Fruit fly (Drosophila melanogaster) whole organism, embryonic: Measurements from ENCODE around the gene CG33127.

Experiments
- Awh ChIP-seq: fragments of 200-800 bp; sonication (Bioruptor generic); IDR thresholded peaks from 2 replicates; pipeline ENCODE4, ENCODE4 v1.3.6; 2022; ENCODE audit warnings: missing biosample characterization, missing genetic modification characterization
- Bteb2 ChIP-seq: fragments of 200-800 bp; sonication (Bioruptor generic); optimal IDR thresholded peaks from 2 replicates; lab custom pipeline; 2016; ENCODE audit warnings: missing biosample characterization, missing genetic modification characterization
- CG10267 ChIP-seq: fragments of 200-800 bp; sonication (Bioruptor generic); optimal IDR thresholded peaks from 2 replicates; lab custom pipeline; 2018; ENCODE audit warnings: missing biosample characterization, mild to moderate bottlenecking, missing genetic modification characterization, moderate library complexity
- CG10959 ChIP-seq: fragments of 200-800 bp; sonication (Bioruptor generic); IDR thresholded peaks from 2 replicates; pipeline ENCODE4 v1.3.6; 2022; ENCODE audit warnings: missing biosample characterization, missing genetic modification characterization
- CG11085 ChIP-seq: fragments of 200-800 bp; sonication (Bioruptor generic); IDR thresholded peaks from 2 replicates; pipeline ENCODE4 v1.3.6; 2022; ENCODE audit warnings: missing biosample characterization, missing genetic modification characterization
- CG11093 ChIP-seq: fragments of 200-800 bp; sonication (Bioruptor generic); IDR thresholded peaks from 3 replicates; pipeline ENCODE4 v1.3.6; 2022; ENCODE audit warnings: missing biosample characterization, missing genetic modification characterization
- CG11398 ChIP-seq: fragments of 200-800 bp; sonication (Bioruptor generic); optimal IDR thresholded peaks from 2 replicates; lab custom pipeline; 2016; ENCODE audit warnings: missing biosample characterization, missing genetic modification characterization
- CG11696 ChIP-seq: fragments of 200-800 bp; sonication (Bioruptor generic); IDR thresholded peaks from 2 replicates; pipeline ENCODE4 v1.3.6; 2022; ENCODE audit warnings: missing biosample characterization, missing genetic modification characterization
- CG13123 ChIP-seq: fragments of 200-800 bp; sonication (Bioruptor generic); optimal IDR thresholded peaks from 2 replicates; lab custom pipeline; 2016; ENCODE audit warnings: missing biosample characterization, missing genetic modification characterization
- CG14860 ChIP-seq: fragments of 200-800 bp; sonication (Bioruptor generic); IDR thresholded peaks from 3 replicates; pipeline ENCODE4 v1.3.6; 2022; ENCODE audit warnings: missing biosample characterization, missing genetic modification characterization; ENCODE audit not compliant: partially characterized antibody
- CG17359 ChIP-seq: fragments of 200-800 bp; sonication (Bioruptor generic); optimal IDR thresholded peaks from 3 replicates; lab custom pipeline; 2018; ENCODE audit warnings: missing biosample characterization, mild to moderate bottlenecking, missing genetic modification characterization, moderate library complexity
- CG17568 ChIP-seq: fragments of 200-800 bp; sonication (Bioruptor generic); optimal IDR thresholded peaks from 2 replicates; lab custom pipeline; 2018; ENCODE audit warnings: missing biosample characterization, mild to moderate bottlenecking, missing genetic modification characterization, moderate library complexity
- CG18476 ChIP-seq: fragments of 200-800 bp; sonication (Bioruptor generic); optimal IDR thresholded peaks from 2 replicates; lab custom pipeline; 2016; ENCODE audit warnings: missing biosample characterization, mild to moderate bottlenecking, missing genetic modification characterization
- CG18599 ChIP-seq: fragments of 200-800 bp; sonication (Bioruptor generic); optimal IDR thresholded peaks from 3 replicates; lab custom pipeline; 2017; ENCODE audit warnings: missing biosample characterization, missing genetic modification characterization, mild to moderate bottlenecking, moderate library complexity, missing genetic modification reagents
- CG30020 ChIP-seq: fragments of 200-800 bp; optimal IDR thresholded peaks from 2 replicates; lab custom pipeline; 2019; ENCODE audit warnings: missing biosample characterization, mild to moderate bottlenecking, missing genetic modification characterization, moderate library complexity
- CG33213 ChIP-seq: fragments of 200-800 bp; sonication (Bioruptor generic); optimal IDR thresholded peaks from 3 replicates; lab custom pipeline; 2016; ENCODE audit warnings: missing biosample characterization, missing genetic modification characterization
- CG3838 ChIP-seq: fragments of 200-800 bp; sonication (Bioruptor generic); optimal IDR thresholded peaks from 3 replicates; lab custom pipeline; 2016; ENCODE audit warnings: missing biosample characterization, missing genetic modification characterization
- CG42726 ChIP-seq: fragments of 200-800 bp; sonication (Bioruptor generic); IDR thresholded peaks from 2 replicates; pipeline ENCODE4 v1.3.6; 2022; ENCODE audit warnings: missing biosample characterization, missing genetic modification characterization; ENCODE audit not compliant: partially characterized antibody
- CG4360 ChIP-seq: fragments of 200-800 bp; sonication (Bioruptor generic); IDR thresholded peaks from 2 replicates; pipeline ENCODE4 v1.3.6; 2022; ENCODE audit warnings: missing biosample characterization, missing genetic modification characterization
- CG43689 ChIP-seq: fragments of 200-800 bp; sonication (Bioruptor generic); IDR thresholded peaks from 2 replicates; pipeline ENCODE4 v1.3.6; 2022; ENCODE audit warnings: missing biosample characterization, missing genetic modification characterization
- CG6175 ChIP-seq: fragments of 200-800 bp; sonication (Bioruptor generic); IDR thresholded peaks from 3 replicates; pipeline ENCODE4 v1.3.6; 2022; ENCODE audit warnings: missing biosample characterization, missing genetic modification characterization
- CG6654 ChIP-seq: fragments of 200-800 bp; sonication (Bioruptor generic); optimal IDR thresholded peaks from 2 replicates; lab custom pipeline; 2017; ENCODE audit warnings: missing biosample characterization, mild to moderate bottlenecking, missing genetic modification characterization
- CG7357 ChIP-seq: fragments of 200-800 bp; sonication (Bioruptor generic); IDR thresholded peaks from 3 replicates; pipeline ENCODE4 v1.3.6; 2022; ENCODE audit warnings: missing biosample characterization, missing genetic modification characterization
- Hmr ChIP-seq: fragments of 200-800 bp; sonication (Bioruptor generic); optimal IDR thresholded peaks from 3 replicates; lab custom pipeline; 2017; ENCODE audit warnings: mild to moderate bottlenecking, missing biosample characterization, missing genetic modification reagents, missing genetic modification characterization
- Hsf ChIP-seq: fragments of 200-800 bp; sonication (Bioruptor generic); optimal IDR thresholded peaks from 3 replicates; lab custom pipeline; 2016; ENCODE audit warnings: missing biosample characterization, missing genetic modification characterization
- Nf-YB ChIP-seq: fragments of 200-800 bp; sonication (Bioruptor generic); optimal IDR thresholded peaks from 3 replicates; lab custom pipeline; 2019; ENCODE audit warnings: missing biosample characterization, mild to moderate bottlenecking, missing genetic modification characterization, moderate library complexity
- Sry-δ ChIP-seq: fragments of 200-800 bp; sonication (Bioruptor generic); optimal IDR thresholded peaks from 2 replicates; lab custom pipeline; 2016; ENCODE audit warnings: missing biosample characterization, missing genetic modification characterization
- Xrp1 ChIP-seq: fragments of 200-800 bp; sonication (Bioruptor generic); IDR thresholded peaks from 2 replicates; pipeline ENCODE4 v1.3.6; 2022; ENCODE audit warnings: missing biosample characterization, missing genetic modification characterization
- YL-1 ChIP-seq: fragments of 200-800 bp; sonication (Bioruptor generic); optimal IDR thresholded peaks from 3 replicates; lab custom pipeline; 2017; ENCODE audit warnings: missing biosample characterization, mild to moderate bottlenecking, missing genetic modification characterization
- chn ChIP-seq: fragments of 200-800 bp; sonication (Bioruptor generic); optimal IDR thresholded peaks from 2 replicates; lab custom pipeline; 2016; ENCODE audit warnings: missing biosample characterization, missing genetic modification characterization
- crol ChIP-seq: fragments of 200-800 bp; sonication (Bioruptor generic); IDR thresholded peaks from 2 replicates; pipeline ENCODE4 v1.3.6; 2022; ENCODE audit warnings: missing biosample characterization, missing genetic modification characterization
- crp ChIP-seq, 2 experiments: fragments of 200-800 bp; sonication (Bioruptor generic); optimal IDR thresholded peaks; 2 replicates in 1 of 2; 3 replicates in 1 of 2; lab custom pipeline; 2017; ENCODE audit warnings: missing biosample characterization in 2 of 2, missing genetic modification characterization in 2 of 2, mild to moderate bottlenecking in 1 of 2, moderate library complexity in 1 of 2
- dimm ChIP-seq: fragments of 200-800 bp; sonication (Bioruptor generic); IDR thresholded peaks from 2 replicates; pipeline ENCODE4 v1.3.6; 2022; ENCODE audit warnings: missing biosample characterization, missing genetic modification characterization
- dmrt11E ChIP-seq: fragments of 200-800 bp; sonication (Bioruptor generic); optimal IDR thresholded peaks from 3 replicates; lab custom pipeline; 2018; ENCODE audit warnings: missing biosample characterization, mild to moderate bottlenecking, missing genetic modification characterization, moderate library complexity
- dmrt99B ChIP-seq: fragments of 200-800 bp; sonication (Bioruptor generic); optimal IDR thresholded peaks from 2 replicates; lab custom pipeline; 2018; ENCODE audit warnings: missing biosample characterization, mild to moderate bottlenecking, missing genetic modification characterization, moderate library complexity
- fu2 ChIP-seq: fragments of 200-800 bp; sonication (Bioruptor generic); optimal IDR thresholded peaks from 2 replicates; lab custom pipeline; 2016; ENCODE audit warnings: missing biosample characterization, missing genetic modification characterization
- ham ChIP-seq: fragments of 200-800 bp; sonication (Bioruptor generic); IDR thresholded peaks from 2 replicates; pipeline ENCODE4 v1.3.6; 2022; ENCODE audit warnings: missing biosample characterization, missing genetic modification characterization
- lab ChIP-seq: fragments of 200-800 bp; sonication (Bioruptor generic); optimal IDR thresholded peaks from 3 replicates; lab custom pipeline; 2017; ENCODE audit warnings: missing biosample characterization, missing genetic modification characterization, mild to moderate bottlenecking, moderate library complexity, missing genetic modification reagents
- lmd ChIP-seq: fragments of 200-800 bp; sonication (Bioruptor generic); IDR thresholded peaks from 2 replicates; pipeline ENCODE4 v1.3.6; 2022; ENCODE audit warnings: missing biosample characterization, missing genetic modification characterization
- nmo ChIP-seq: fragments of 200-800 bp; sonication (Bioruptor generic); optimal IDR thresholded peaks from 2 replicates; lab custom pipeline; 2018; ENCODE audit warnings: missing biosample characterization, mild to moderate bottlenecking, missing genetic modification characterization, moderate library complexity
- nom ChIP-seq: fragments of 200-800 bp; sonication (Bioruptor generic); optimal IDR thresholded peaks from 2 replicates; lab custom pipeline; 2017; ENCODE audit warnings: missing biosample characterization, missing genetic modification characterization, mild to moderate bottlenecking, moderate library complexity, missing genetic modification reagents
- peb ChIP-seq: fragments of 200-800 bp; sonication (Bioruptor generic); IDR thresholded peaks from 2 replicates; pipeline ENCODE4 v1.3.6; 2022; ENCODE audit warnings: missing biosample characterization, missing genetic modification characterization
- pnt ChIP-seq: fragments of 200-800 bp; sonication (Bioruptor generic); optimal IDR thresholded peaks from 3 replicates; lab custom pipeline; 2016; ENCODE audit warnings: missing biosample characterization, missing genetic modification characterization
- sc ChIP-seq, 3 experiments: fragments of >200 bp in 2 of 3; fragments of 200-800 bp in 1 of 3; sonication (Bioruptor generic) in 1 of 3; optimal IDR thresholded peaks; 2 replicates in 2 of 3; 3 replicates in 1 of 3; lab custom pipeline; 2017; ENCODE audit warnings: mild to moderate bottlenecking in 1 of 3, missing biosample characterization in 1 of 3, missing genetic modification characterization in 1 of 3, missing genetic modification reagents in 1 of 3
- sna ChIP-seq: fragments of 200-800 bp; sonication (Bioruptor generic); IDR thresholded peaks from 2 replicates; pipeline ENCODE4 v1.3.6; 2022; ENCODE audit warnings: missing biosample characterization, missing genetic modification characterization; ENCODE audit not compliant: partially characterized antibody
- sob ChIP-seq: fragments of 200-800 bp; sonication (Bioruptor generic); IDR thresholded peaks from 2 replicates; pipeline ENCODE4 v1.3.6; 2022; ENCODE audit warnings: missing biosample characterization, missing genetic modification characterization
- trem ChIP-seq: fragments of 200-800 bp; optimal IDR thresholded peaks from 3 replicates; lab custom pipeline; 2019; ENCODE audit warnings: missing biosample characterization, mild to moderate bottlenecking, missing genetic modification characterization, moderate library complexity
- ttk ChIP-seq: fragments of 200-800 bp; sonication (Bioruptor generic); IDR thresholded peaks from 2 replicates; pipeline ENCODE4 v2.1.2; 2022; ENCODE audit warnings: missing biosample characterization, missing genetic modification characterization
- vvl ChIP-seq: fragments of 200-800 bp; sonication (Bioruptor generic); IDR thresholded peaks from 2 replicates; pipeline ENCODE4 v1.3.6; 2022; ENCODE audit warnings: missing biosample characterization, missing genetic modification characterization
- zf30C ChIP-seq: fragments of 200-800 bp; sonication (Bioruptor generic); optimal IDR thresholded peaks from 3 replicates; lab custom pipeline; 2018; ENCODE audit warnings: missing biosample characterization, mild to moderate bottlenecking, missing genetic modification characterization
- zfh2 ChIP-seq: fragments of 200-800 bp; sonication (Bioruptor generic); optimal IDR thresholded peaks from 2 replicates; lab custom pipeline; 2016; ENCODE audit warnings: missing biosample characterization, missing genetic modification characterization

CG33127 gene

DNA sequence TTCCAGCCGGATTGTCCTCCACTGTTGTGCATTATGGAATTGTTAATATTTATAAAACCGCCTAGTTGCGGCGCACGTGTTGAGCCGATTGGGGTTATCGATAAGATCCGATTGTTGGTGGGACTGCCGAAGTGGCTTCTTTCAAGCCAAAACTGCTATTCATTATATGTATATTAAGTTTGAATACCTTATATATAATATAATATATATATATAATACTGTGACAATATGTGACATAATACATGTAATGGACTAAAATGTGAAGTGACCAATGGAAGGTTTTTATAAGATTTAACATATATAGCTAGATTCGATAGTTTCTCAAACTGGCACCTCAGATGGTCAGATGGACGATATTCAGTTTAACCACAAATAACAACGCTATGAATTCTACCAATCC, 48.3 kb upstream of the CG33127 start, which contains the start of the genes mbm and CG11555 (continued):
- no peak for TF ChIP-seq CG10959
- TF ChIP-seq CG13123 (GFP tag; lab: Kevin White, UChicago) = no peak
- peak in 1 of 2 experiments; percentile 43 for TF ChIP-seq crp (GFP tag; optimal IDR thresholded peaks at IDR 0.05; lab: Kevin White, UChicago)
- no peak for TF ChIP-seq CG17568 (GFP tag; lab: Kevin White, UChicago)
- peak; percentile 59 for TF ChIP-seq CG30020 (tag; lab: Kevin White, UChicago)
- no peak for TF ChIP-seq CG18476 (GFP tag; lab: Kevin White, UChicago)
- TF ChIP-seq CG42726 = no peak
- TF ChIP-seq Hmr (GFP tag; lab: Kevin White, UChicago) = no peak
- TF ChIP-seq Awh (GFP tag; lab: Robert Waterston, UW) = no peak
- peak; percentile 34 for TF ChIP-seq CG18599
- TF ChIP-seq ttk (GFP tag; lab: Robert Waterston, UW) = no peak
- TF ChIP-seq Hsf = no peak
- peak; percentile 6 for TF ChIP-seq CG10267 (tag; lab: Kevin White, UChicago)
- TF ChIP-seq Nf-YB = peak; percentile 44
- TF ChIP-seq YL-1 = peak; percentile 66
- no peak; the same call in 1 of the 2 replicates for TF ChIP-seq sna
- peak; percentile 42 for TF ChIP-seq nmo (GFP tag; lab: Kevin White, UChicago)
- TF ChIP-seq CG7357 (GFP tag; lab: Robert Waterston, UW) = no peak
- no peak for TF ChIP-seq nom (GFP tag; lab: Kevin White, UChicago)
- TF ChIP-seq CG4360 = no peak
- no peak for TF ChIP-seq CG6654 (GFP tag; lab: Kevin White, UChicago)
- no peak for TF ChIP-seq CG3838 (GFP tag; lab: Kevin White, UChicago)
- no peak for TF ChIP-seq sc (optimal IDR thresholded peaks at IDR 0.05; lab: Kevin White, UChicago)
- no peak for TF ChIP-seq sc (GFP tag; optimal IDR thresholded peaks at IDR 0.05; lab: Kevin White, UChicago)
- no peak for TF ChIP-seq CG43689 (GFP tag; lab: Robert Waterston, UW)
- TF ChIP-seq zfh2 = no peak
- TF ChIP-seq peb (GFP tag; lab: Robert Waterston, UW) = no peak
- TF ChIP-seq lmd (GFP tag; lab: Robert Waterston, UW) = no peak
- peak; percentile 67 for TF ChIP-seq trem (tag; lab: Kevin White, UChicago)
- TF ChIP-seq CG11085 = no peak
- no peak for TF ChIP-seq fu2 (GFP tag; lab: Kevin White, UChicago)
- no peak for TF ChIP-seq Xrp1 (GFP tag; lab: Robert Waterston, UW)
- no peak for TF ChIP-seq vvl (GFP tag; lab: Robert Waterston, UW)
- TF ChIP-seq crol = no peak
- TF ChIP-seq lab (GFP tag; lab: Kevin White, UChicago) = no peak
- TF ChIP-seq CG11398 (GFP tag; lab: Kevin White, UChicago) = no peak
- no peak for TF ChIP-seq Bteb2 (GFP tag; lab: Kevin White, UChicago)
- TF ChIP-seq Sry-δ (GFP tag; lab: Kevin White, UChicago) = no peak
- TF ChIP-seq pnt = no peak
- no peak for TF ChIP-seq chn (GFP tag; lab: Kevin White, UChicago)
- TF ChIP-seq dmrt11E (tag; lab: Kevin White, UChicago) = peak; percentile 38
- TF ChIP-seq sob (GFP tag; lab: Robert Waterston, UW) = no peak
- peak; percentile 31 for TF ChIP-seq CG17359 (tag; lab: Kevin White, UChicago)
- TF ChIP-seq CG11696 = no peak
- TF ChIP-seq zf30C (GFP tag; lab: Kevin White, UChicago) = no peak
- no peak for TF ChIP-seq CG33213 (GFP tag; lab: Kevin White, UChicago)
- no peak for TF ChIP-seq dimm (GFP tag; lab: Robert Waterston, UW)
- TF ChIP-seq dmrt99B = no peak
- TF ChIP-seq CG6175 (GFP tag; lab: Robert Waterston, UW) = no peak
- TF ChIP-seq CG14860 (GFP tag; lab: Robert Waterston, UW) = peak; percentile 32; the same call in 1 of the 3 replicates
- TF ChIP-seq ham (GFP tag; lab: Robert Waterston, UW) = no peak
- no peak for TF ChIP-seq CG11093 (GFP tag; lab: Robert Waterston, UW)
